Worm (Caenorhabditis elegans): Measurements from ENCODE around the gene W06F12.2.

ce11 chrIII:13778816-13779215 lies 47.3 kb upstream of the W06F12.2 start:
- TF ChIP-seq ceh-13 (GFP tag; optimal IDR thresholded peaks at IDR 0.05) (no peak), ama-1 (optimal IDR thresholded peaks at IDR 0.05) (no peak), B0310.2 (tag; optimal IDR thresholded peaks at IDR 0.05) (no peak), tbx-11 (GFP tag; IDR thresholded peaks at IDR 0.05) (no peak), hnd-1 (tag; optimal IDR thresholded peaks at IDR 0.05) (no peak), flt-1 (GFP tag; IDR thresholded peaks at IDR 0.05) (no peak), hmg-4 (GFP tag; optimal IDR thresholded peaks at IDR 0.05) (no peak), tbx-37 (GFP tag; conservative IDR thresholded peaks at IDR 0.05) (no peak), sea-1 (GFP tag; conservative IDR thresholded peaks at IDR 0.05) (no peak), F13C5.2 (tag; optimal IDR thresholded peaks at IDR 0.05) (no peak)

Measured in whole organism, early embryonic.